Worm (Caenorhabditis elegans): ENCODE measurements around the gene Y73F8A.20.

The Y73F8A.20 gene

ce11 chrIV:15393186-15393585 is 14.9 kb downstream of the Y73F8A.20 start:
- no peak for TF ChIP-seq flt-1 (GFP tag; IDR thresholded peaks at IDR 0.05)
- TF ChIP-seq ztf-29 (GFP tag; IDR thresholded peaks at IDR 0.05): no peak
- no peak for TF ChIP-seq klf-2 (GFP tag; conservative IDR thresholded peaks at IDR 0.05)
- no peak for TF ChIP-seq ref-1 (GFP tag; conservative IDR thresholded peaks at IDR 0.05)
- TF ChIP-seq tab-1 (GFP tag; IDR thresholded peaks at IDR 0.05): no peak
- no peak for TF ChIP-seq ztf-23 (GFP tag; IDR thresholded peaks at IDR 0.05)
- TF ChIP-seq med-1 (GFP tag; optimal IDR thresholded peaks at IDR 0.05; ENCODE audit: insufficient read depth): no peak
- no peak for TF ChIP-seq cog-1 (tag; optimal IDR thresholded peaks at IDR 0.05)

- no peak for TF ChIP-seq flt-1 (GFP tag; IDR thresholded peaks at IDR 0.05)
- no peak for TF ChIP-seq med-1 (GFP tag; optimal IDR thresholded peaks at IDR 0.05; ENCODE audit: insufficient read depth)
- no peak for TF ChIP-seq cog-1 (tag; optimal IDR thresholded peaks at IDR 0.05)
- TF ChIP-seq klf-2 (GFP tag; conservative IDR thresholded peaks at IDR 0.05): no peak
- TF ChIP-seq ztf-23 (GFP tag; IDR thresholded peaks at IDR 0.05): no peak
- TF ChIP-seq ref-1 (GFP tag; conservative IDR thresholded peaks at IDR 0.05): no peak
- TF ChIP-seq tab-1 (GFP tag; IDR thresholded peaks at IDR 0.05): no peak
- TF ChIP-seq T22C8.4 (GFP tag; IDR thresholded peaks at IDR 0.05): no peak
- TF ChIP-seq ztf-29 (GFP tag; IDR thresholded peaks at IDR 0.05): no peak
These were observed 16.4 kb downstream of the Y73F8A.20 start for ce11 chrIV:15394544-15395125.

- TF ChIP-seq ztf-29 (GFP tag; IDR thresholded peaks at IDR 0.05): no peak
- no peak for TF ChIP-seq med-1 (GFP tag; optimal IDR thresholded peaks at IDR 0.05; ENCODE audit: insufficient read depth)
These were observed 17.1 kb downstream of the Y73F8A.20 start for ce11 chrIV:15395260-15395844.

- TF ChIP-seq klf-2 (GFP tag; conservative IDR thresholded peaks at IDR 0.05) (no peak), ztf-29 (GFP tag; IDR thresholded peaks at IDR 0.05) (no peak), flt-1 (GFP tag; IDR thresholded peaks at IDR 0.05) (no peak), med-1 (GFP tag; optimal IDR thresholded peaks at IDR 0.05; ENCODE audit: insufficient read depth) (no peak), tab-1 (GFP tag; IDR thresholded peaks at IDR 0.05) (no peak), T22C8.4 (GFP tag; IDR thresholded peaks at IDR 0.05) (no peak), ztf-23 (GFP tag; IDR thresholded peaks at IDR 0.05) (no peak), cog-1 (tag; optimal IDR thresholded peaks at IDR 0.05) (no peak), ref-1 (GFP tag; conservative IDR thresholded peaks at IDR 0.05) (no peak)
These were observed 20.4 kb downstream of the Y73F8A.20 start for ce11 chrIV:15398643-15399042.

- TF ChIP-seq klf-2 (GFP tag; conservative IDR thresholded peaks at IDR 0.05) (no peak), cog-1 (tag; optimal IDR thresholded peaks at IDR 0.05) (no peak), tab-1 (GFP tag; IDR thresholded peaks at IDR 0.05) (no peak), T22C8.4 (GFP tag; IDR thresholded peaks at IDR 0.05) (no peak), flt-1 (GFP tag; IDR thresholded peaks at IDR 0.05) (no peak)
These were observed 21.7 kb downstream of the Y73F8A.20 start, which contains the start of gene nhr-5 for ce11 chrIV:15399977-15400376. TSS of gene nhr-5 (plus strand) at chrIV:15400277.

- no peak for TF ChIP-seq flt-1 (GFP tag; IDR thresholded peaks at IDR 0.05)
- TF ChIP-seq med-1 (GFP tag; optimal IDR thresholded peaks at IDR 0.05; ENCODE audit: insufficient read depth): no peak
- no peak for TF ChIP-seq tab-1 (GFP tag; IDR thresholded peaks at IDR 0.05)
- no peak for TF ChIP-seq ref-1 (GFP tag; conservative IDR thresholded peaks at IDR 0.05)
- no peak for TF ChIP-seq klf-2 (GFP tag; conservative IDR thresholded peaks at IDR 0.05)
- no peak for TF ChIP-seq ztf-29 (GFP tag; IDR thresholded peaks at IDR 0.05)
- no peak for TF ChIP-seq ztf-23 (GFP tag; IDR thresholded peaks at IDR 0.05)
These were observed 24.3 kb downstream of the Y73F8A.20 start for ce11 chrIV:15402565-15402964.

All from whole organism, midembryonic.